Worm (Caenorhabditis elegans) whole organism, L3 larva: Measurements from ENCODE around the gene F38E11.6.

Experiments
- elt-3 ChIP-seq, 3 experiments: fragments of 150-350 bp in 1 of 3; sonication (generic microtip) in 2 of 3; optimal IDR thresholded peaks; 2 replicates in 2 of 3; 4 replicates in 1 of 3; lab custom pipeline; 2014 to 2017; ENCODE audit warnings: missing biosample characterization in 3 of 3, missing genetic modification characterization in 3 of 3
- lsy-12 ChIP-seq: sonication (generic microtip); optimal IDR thresholded peaks from 2 replicates; lab custom pipeline; 2016; ENCODE audit warnings: mild to moderate bottlenecking, missing genetic modification characterization, missing compliant biosample characterization
- nfya-1 ChIP-seq: sonication (generic microtip); optimal IDR thresholded peaks from 2 replicates; lab custom pipeline; 2017; ENCODE audit warnings: missing genetic modification characterization, mild to moderate bottlenecking, missing compliant biosample characterization, antibody characterized with exemption, moderate library complexity; ENCODE audit not compliant: insufficient read depth
- nhr-11 ChIP-seq: fragments of 150-350 bp; optimal IDR thresholded peaks from 2 replicates; lab custom pipeline; 2014; ENCODE audit warnings: missing biosample characterization, missing genetic modification characterization
- pqm-1 ChIP-seq: fragments of 150-350 bp; optimal IDR thresholded peaks from 2 replicates; lab custom pipeline; 2017; ENCODE audit warnings: missing biosample characterization, missing genetic modification characterization, inconsistent platforms
- ztf-11 ChIP-seq: fragments of 150-350 bp; optimal IDR thresholded peaks from 2 replicates; lab custom pipeline; 2014; ENCODE audit warnings: missing biosample characterization, missing genetic modification characterization

DNA sequence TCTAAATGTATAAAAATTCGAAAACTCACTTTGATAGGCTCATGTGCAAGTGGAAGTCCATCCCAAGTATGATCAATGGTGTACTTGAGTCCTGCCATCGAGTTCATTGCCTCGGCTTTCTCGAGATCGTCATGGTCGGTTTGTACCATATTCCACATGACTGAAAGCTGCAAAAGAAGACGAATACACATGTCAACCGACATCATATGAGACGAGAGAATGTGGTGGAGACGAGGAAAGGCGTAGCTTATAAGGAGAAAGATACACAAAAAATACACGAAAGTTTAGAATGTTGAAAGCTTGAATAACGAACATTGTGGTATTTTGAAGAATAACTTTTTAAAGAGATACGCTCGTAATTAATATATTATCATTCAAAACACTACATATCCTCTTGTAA, 45.5 kb upstream of the F38E11.6 start, which contains the start of gene C33A12.3:
- TF ChIP-seq nhr-11 (tag; lab: Kevin White, UChicago), result no peak
- TF ChIP-seq nfya-1 (tag; lab: Kevin White, UChicago), result no peak
- no peak for TF ChIP-seq pqm-1 (tag; lab: Kevin White, UChicago)
- TF ChIP-seq elt-3 (tag; optimal IDR thresholded peaks at IDR 0.05; lab: Kevin White, UChicago), result no peak
- TF ChIP-seq ztf-11 (tag; lab: Kevin White, UChicago), result no peak
- TF ChIP-seq lsy-12, result no peak
